Fruit fly (Drosophila melanogaster): ENCODE results near the gene Cpr67Fa2.

Gene Cpr67Fa2

DNA sequence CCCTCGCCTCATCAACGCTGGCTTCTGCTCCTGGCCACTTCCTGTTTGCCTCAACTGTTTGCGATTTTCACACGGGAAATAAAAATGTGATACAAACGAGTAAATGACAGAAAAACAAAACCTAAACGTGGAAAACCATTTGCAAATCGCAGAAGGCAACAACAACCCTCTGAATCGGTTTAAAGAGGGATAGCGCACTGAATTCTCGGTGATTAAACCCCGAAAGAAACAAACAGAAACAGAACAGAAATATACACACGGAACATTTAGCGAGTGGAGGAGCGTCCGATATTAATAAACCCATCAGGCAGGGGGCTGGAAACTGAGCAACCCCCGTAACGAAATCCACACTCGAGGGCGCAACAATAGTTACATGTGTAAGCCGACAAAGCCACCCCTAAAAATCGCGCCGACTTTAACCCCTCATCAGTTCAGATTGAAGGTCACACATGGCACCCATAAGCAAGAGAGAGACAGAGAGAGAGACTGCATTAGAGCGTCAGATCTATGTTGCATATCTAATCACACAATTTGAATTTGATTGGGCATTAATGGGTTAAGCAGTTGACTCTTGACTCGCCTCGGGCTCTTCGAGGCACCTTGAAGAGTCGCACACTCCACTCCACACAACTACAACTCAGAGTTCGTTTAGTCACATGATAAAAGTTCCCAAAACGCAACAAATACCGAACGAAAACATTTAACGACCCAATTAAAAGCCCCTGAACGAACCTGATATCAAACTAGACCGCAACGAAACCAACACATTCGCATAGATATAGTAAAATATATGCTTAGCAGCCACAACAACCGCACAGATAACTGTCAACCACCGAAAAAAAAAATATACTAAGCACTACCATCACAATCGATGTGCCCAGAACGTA, 29.6 kb upstream of the Cpr67Fa2 start:
- no peak for TF ChIP-seq CG4496 (GFP tag; IDR thresholded peaks at IDR 0.05)
- no peak for TF ChIP-seq CG15710 (tag; optimal IDR thresholded peaks at IDR 0.05)
- no peak for TF ChIP-seq CG14655 (GFP tag; optimal IDR thresholded peaks at IDR 0.05)
- no peak for TF ChIP-seq gl (tag; optimal IDR thresholded peaks at IDR 0.05)
- TF ChIP-seq CG34367 (tag; optimal IDR thresholded peaks at IDR 0.05) = no peak

DNA sequence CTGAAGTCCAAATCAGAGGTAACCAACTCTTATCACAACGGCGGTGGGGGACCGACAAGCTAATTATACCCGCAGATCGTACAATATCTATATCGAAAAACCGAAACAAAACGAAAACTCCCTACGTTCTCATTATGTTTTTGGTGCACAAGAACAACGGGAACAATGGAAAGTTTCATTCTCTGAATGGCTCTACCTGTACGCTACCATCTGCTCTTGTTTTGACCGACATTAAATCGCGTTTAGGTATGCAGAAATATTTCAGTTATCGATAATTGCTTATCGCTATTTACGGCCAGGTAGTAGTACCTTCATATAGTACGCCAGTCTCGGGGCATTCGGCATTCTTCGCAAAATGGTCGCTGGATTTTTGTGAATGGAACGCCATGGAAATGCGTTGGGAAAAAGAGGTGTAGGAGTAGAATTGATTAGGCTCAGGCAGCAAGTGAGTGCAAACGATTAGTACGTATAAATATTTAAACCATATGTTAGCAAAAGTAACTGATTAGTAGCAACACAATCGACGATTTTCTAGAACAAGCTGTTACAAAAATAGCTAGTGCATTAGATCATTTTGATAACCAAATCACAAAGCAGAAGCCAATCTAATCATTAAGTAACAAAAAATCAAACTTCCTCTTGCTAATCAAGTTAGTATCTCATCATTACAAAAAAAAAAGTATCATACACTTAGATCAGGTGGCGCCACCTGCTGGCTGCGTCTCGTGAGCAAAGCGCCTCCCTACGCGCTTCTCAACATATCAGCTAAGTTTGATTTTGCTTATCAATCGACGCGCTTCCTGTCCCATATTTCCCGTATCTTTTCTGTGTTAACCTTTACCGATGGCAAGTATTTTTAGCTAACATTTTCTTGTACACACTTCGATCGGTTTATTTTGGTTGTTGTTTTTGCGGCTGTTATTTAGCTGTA, 28.7 kb upstream of the Cpr67Fa2 start:
- TF ChIP-seq CG8301 (tag; optimal IDR thresholded peaks at IDR 0.05) = no peak
- no peak for TF ChIP-seq CG17806 (tag; optimal IDR thresholded peaks at IDR 0.05)
- no peak for TF ChIP-seq CG8159 (tag; optimal IDR thresholded peaks at IDR 0.05)
- no peak for TF ChIP-seq Ets98B (GFP tag; IDR thresholded peaks at IDR 0.05)
- TF ChIP-seq CG12605 (GFP tag; IDR thresholded peaks at IDR 0.05) = no peak
- TF ChIP-seq fd96Ca (GFP tag; IDR thresholded peaks at IDR 0.05) = no peak
- TF ChIP-seq CG14655 (GFP tag; optimal IDR thresholded peaks at IDR 0.05) = no peak

DNA sequence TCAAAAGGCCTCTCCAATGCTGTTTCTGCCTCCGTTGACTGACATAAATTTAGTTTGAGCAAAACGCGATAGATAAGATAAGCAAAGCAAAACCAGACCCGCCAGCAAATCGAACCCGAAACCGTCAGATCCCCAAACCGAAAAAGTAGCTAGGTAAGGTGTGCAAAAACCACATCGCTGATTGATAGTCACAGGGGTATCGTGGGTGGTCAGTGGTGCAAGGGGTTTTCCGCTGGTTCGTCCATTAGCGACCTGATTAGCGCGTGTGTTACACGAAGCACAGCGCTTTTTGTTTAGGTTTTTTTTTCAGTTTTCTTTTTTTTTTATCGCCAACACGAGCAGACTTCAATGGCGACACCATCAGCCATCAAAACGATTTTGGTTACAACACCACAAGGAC, 27.6 kb upstream of the Cpr67Fa2 start:
- peak; percentile 26; the same call in 1 of the 2 replicates for TF ChIP-seq CG32121 (GFP tag; IDR thresholded peaks at IDR 0.05)
- TF ChIP-seq Pif1A (GFP tag; optimal IDR thresholded peaks at IDR 0.05) = no peak
- TF ChIP-seq Ets98B (GFP tag; IDR thresholded peaks at IDR 0.05) = 0 out of 2 replicates have a peak, but pooled peaks have one; percentile 19

DNA sequence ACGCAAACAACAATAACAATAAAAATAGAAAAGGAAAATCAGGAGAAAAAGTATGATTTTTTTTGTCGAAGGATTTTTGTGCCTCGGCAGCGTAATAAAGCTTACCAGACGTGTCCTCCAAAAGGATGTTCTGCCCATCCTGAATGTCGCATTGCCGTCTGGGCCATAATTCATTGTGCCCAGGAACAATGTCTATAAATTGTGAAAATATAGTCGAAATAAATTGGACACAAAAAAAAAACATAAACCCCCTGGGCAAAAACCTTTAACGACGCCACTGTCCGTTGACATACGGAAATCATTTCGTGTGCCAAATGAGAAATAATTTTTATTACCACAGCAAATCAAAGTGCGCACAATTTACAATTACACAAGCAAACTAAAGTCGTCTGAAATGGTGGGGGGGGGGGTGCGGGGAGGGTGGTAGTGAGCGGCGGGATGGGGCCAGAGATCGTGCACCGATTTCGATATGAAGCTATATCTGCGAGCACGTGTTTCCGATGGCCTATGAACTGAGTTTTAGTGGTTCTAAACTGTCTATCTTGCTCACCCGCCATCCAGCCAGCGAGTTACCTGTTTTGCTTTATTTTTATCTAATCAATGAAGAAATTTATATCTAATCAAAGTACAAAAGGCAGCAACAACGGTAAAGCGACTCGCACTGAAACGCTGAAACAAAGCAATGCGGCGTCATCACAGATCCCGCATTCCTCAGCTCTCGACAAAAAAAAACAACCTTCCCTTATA, 24.7 kb upstream of the Cpr67Fa2 start:
- TF ChIP-seq Pif1A (GFP tag; optimal IDR thresholded peaks at IDR 0.05) = no peak
- TF ChIP-seq CG10348 (GFP tag; IDR thresholded peaks at IDR 0.05) = no peak
- TF ChIP-seq CG8301 (tag; optimal IDR thresholded peaks at IDR 0.05) = no peak
- no peak for TF ChIP-seq CG13204 (GFP tag; optimal IDR thresholded peaks at IDR 0.05)
- TF ChIP-seq gl (tag; optimal IDR thresholded peaks at IDR 0.05) = no peak
- TF ChIP-seq CG9948 (tag; optimal IDR thresholded peaks at IDR 0.05) = no peak
- TF ChIP-seq rn (GFP tag; IDR thresholded peaks at IDR 0.05) = no peak
- no peak for TF ChIP-seq fd96Ca (GFP tag; IDR thresholded peaks at IDR 0.05)
- no peak for TF ChIP-seq Ets98B (GFP tag; IDR thresholded peaks at IDR 0.05)
- no peak for TF ChIP-seq CG12605 (GFP tag; IDR thresholded peaks at IDR 0.05)
- TF ChIP-seq CG14655 (GFP tag; optimal IDR thresholded peaks at IDR 0.05) = no peak

DNA sequence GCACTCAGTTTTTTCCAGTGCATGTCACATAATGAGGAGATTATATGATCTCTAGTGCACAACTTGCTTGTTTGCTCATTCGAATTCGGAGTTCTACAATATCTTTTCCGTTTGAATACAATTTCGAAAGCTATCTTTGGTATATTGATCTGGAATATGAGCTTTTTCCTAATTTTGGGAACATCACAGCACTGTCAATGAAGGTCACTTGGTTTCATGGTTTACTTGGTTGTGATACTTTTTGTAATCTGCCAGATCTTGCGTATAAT, 24.2 kb upstream of the Cpr67Fa2 start:
- TF ChIP-seq fd96Ca (GFP tag; IDR thresholded peaks at IDR 0.05) = no peak
- no peak for TF ChIP-seq Ets98B (GFP tag; IDR thresholded peaks at IDR 0.05)
- TF ChIP-seq CG13204 (GFP tag; optimal IDR thresholded peaks at IDR 0.05) = no peak
- no peak for TF ChIP-seq CG32121 (GFP tag; IDR thresholded peaks at IDR 0.05)
- no peak for TF ChIP-seq Snoo (tag; optimal IDR thresholded peaks at IDR 0.05)
- no peak for TF ChIP-seq CG8159 (tag; optimal IDR thresholded peaks at IDR 0.05)
- no peak for TF ChIP-seq CG9948 (tag; optimal IDR thresholded peaks at IDR 0.05)
- no peak for TF ChIP-seq D1 (tag; optimal IDR thresholded peaks at IDR 0.05)
- TF ChIP-seq gl (tag; optimal IDR thresholded peaks at IDR 0.05) = no peak
- TF ChIP-seq CG17806 (tag; optimal IDR thresholded peaks at IDR 0.05) = no peak
- no peak for TF ChIP-seq Pif1B (GFP tag; optimal IDR thresholded peaks at IDR 0.05)
- no peak for TF ChIP-seq CG15710 (tag; optimal IDR thresholded peaks at IDR 0.05)
- TF ChIP-seq CG10348 (GFP tag; IDR thresholded peaks at IDR 0.05) = no peak
- TF ChIP-seq CG34367 (tag; optimal IDR thresholded peaks at IDR 0.05) = no peak
- TF ChIP-seq Pif1A (GFP tag; optimal IDR thresholded peaks at IDR 0.05) = no peak
- TF ChIP-seq CG8301 (tag; optimal IDR thresholded peaks at IDR 0.05) = no peak
- no peak for TF ChIP-seq rn (GFP tag; IDR thresholded peaks at IDR 0.05)
- TF ChIP-seq CG4496 (GFP tag; IDR thresholded peaks at IDR 0.05) = no peak

DNA sequence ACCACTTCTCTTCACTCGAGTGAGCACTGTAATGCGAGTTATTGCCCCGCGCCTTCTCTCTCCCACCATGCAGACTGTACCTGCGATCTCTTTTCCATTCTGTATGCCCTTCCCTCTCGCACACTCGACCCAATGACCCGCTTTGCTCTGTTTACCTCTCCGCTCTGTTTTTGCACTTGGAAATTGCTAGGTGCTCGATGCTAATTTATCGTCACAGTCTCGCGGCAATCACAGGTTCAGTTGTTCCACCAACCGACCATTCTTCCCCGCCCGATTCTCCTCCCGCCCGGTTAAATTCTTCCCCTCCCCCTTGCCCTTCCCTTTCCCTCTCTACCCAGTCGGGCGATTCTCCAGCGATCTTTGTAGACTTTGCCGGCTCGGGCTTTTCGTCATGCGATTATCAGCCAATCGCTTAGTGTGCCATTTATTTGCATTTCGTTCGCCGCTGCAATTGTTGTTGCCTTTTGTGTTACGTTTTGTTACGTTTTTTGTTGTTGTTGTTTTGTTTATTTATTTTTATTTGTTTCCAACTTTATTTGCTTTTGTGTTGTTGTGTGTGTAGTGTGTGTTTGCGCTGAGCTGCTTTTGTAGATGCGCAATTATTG, 23.6 kb upstream of the Cpr67Fa2 start:
- TF ChIP-seq Snoo (tag; optimal IDR thresholded peaks at IDR 0.05) = no peak
- TF ChIP-seq CG8159 (tag; optimal IDR thresholded peaks at IDR 0.05) = peak; percentile 35
- TF ChIP-seq EcR (GFP tag; optimal IDR thresholded peaks at IDR 0.05) = peak; percentile 53
- TF ChIP-seq CG12605 (GFP tag; IDR thresholded peaks at IDR 0.05) = peak; percentile 92
- no peak; the same call in none of the 3 replicates for TF ChIP-seq fd96Ca (GFP tag; IDR thresholded peaks at IDR 0.05)
- TF ChIP-seq CG15710 (tag; optimal IDR thresholded peaks at IDR 0.05) = peak; percentile 33
- peak; percentile 70 for TF ChIP-seq gl (tag; optimal IDR thresholded peaks at IDR 0.05)
- TF ChIP-seq Pif1B (GFP tag; optimal IDR thresholded peaks at IDR 0.05) = peak; percentile 70
- peak; percentile 84 for TF ChIP-seq CG4496 (GFP tag; IDR thresholded peaks at IDR 0.05)
- TF ChIP-seq CG13204 (GFP tag; optimal IDR thresholded peaks at IDR 0.05) = peak; percentile 45
- TF ChIP-seq Ets98B (GFP tag; IDR thresholded peaks at IDR 0.05) = peak; percentile 81
- no peak for TF ChIP-seq D1 (tag; optimal IDR thresholded peaks at IDR 0.05)
- no peak for TF ChIP-seq CG14655 (GFP tag; optimal IDR thresholded peaks at IDR 0.05)
- TF ChIP-seq CG10348 (GFP tag; IDR thresholded peaks at IDR 0.05) = no peak
- TF ChIP-seq CG32121 (GFP tag; IDR thresholded peaks at IDR 0.05) = peak; percentile 67
- peak; percentile 28 for TF ChIP-seq CG9948 (tag; optimal IDR thresholded peaks at IDR 0.05)
- no peak for TF ChIP-seq rn (GFP tag; IDR thresholded peaks at IDR 0.05)
- peak; percentile 35 for TF ChIP-seq CG17806 (tag; optimal IDR thresholded peaks at IDR 0.05)
- peak; percentile 32 for TF ChIP-seq CG8301 (tag; optimal IDR thresholded peaks at IDR 0.05)
- TF ChIP-seq Pif1A (GFP tag; optimal IDR thresholded peaks at IDR 0.05) = peak; percentile 74
- peak; percentile 39 for TF ChIP-seq CG34367 (tag; optimal IDR thresholded peaks at IDR 0.05)
